Fruit fly (Drosophila melanogaster) whole organism, prepupa: ENCODE measurements around the gene CG10650.

Source experiments
- CG10669 ChIP-seq: fragments of 200-800 bp; sonication (Bioruptor generic); optimal IDR thresholded peaks from 3 replicates; lab custom pipeline; 2018; ENCODE audit warnings: missing biosample characterization, mild to moderate bottlenecking, missing genetic modification characterization, moderate library complexity
- CG31627 ChIP-seq: fragments of 200-800 bp; sonication (Bioruptor generic); optimal IDR thresholded peaks from 3 replicates; lab custom pipeline; 2016; ENCODE audit warnings: missing biosample characterization, missing genetic modification characterization
- CG32006 ChIP-seq: fragments of 200-800 bp; sonication (Bioruptor generic); optimal IDR thresholded peaks from 3 replicates; lab custom pipeline; 2017; ENCODE audit warnings: missing biosample characterization, mild to moderate bottlenecking, missing genetic modification characterization
- CG3919 ChIP-seq: fragments of 200-800 bp; sonication (Bioruptor generic); optimal IDR thresholded peaks from 3 replicates; lab custom pipeline; 2016; ENCODE audit warnings: missing biosample characterization, missing genetic modification characterization
- Sox14 ChIP-seq: fragments of 200-800 bp; sonication (Bioruptor generic); optimal IDR thresholded peaks from 3 replicates; lab custom pipeline; 2016; ENCODE audit warnings: missing biosample characterization, missing genetic modification characterization

dm6 chr2L:19026491-19027197 lies 30.9 kb upstream of the CG10650 start:
- peak; percentile 57 for TF ChIP-seq Sox14 (GFP tag; lab: Kevin White, UChicago)
- peak; percentile 76 for TF ChIP-seq CG10669 (GFP tag; lab: Kevin White, UChicago)
- TF ChIP-seq CG3919 (GFP tag; lab: Kevin White, UChicago), result peak; percentile 30
- peak; percentile 33 for TF ChIP-seq CG31627 (GFP tag; lab: Kevin White, UChicago)
- TF ChIP-seq CG32006 (GFP tag; lab: Kevin White, UChicago), result peak; percentile 55
